Fruit fly (Drosophila melanogaster) whole organism, adult: ENCODE measurements around the gene Arp8.

Experiments
- CG11617 ChIP-seq: fragments of 200-800 bp; sonication (Bioruptor generic); optimal IDR thresholded peaks from 2 replicates; lab custom pipeline; 2017; ENCODE audit warnings: mild to moderate bottlenecking, missing biosample characterization, missing genetic modification reagents, missing genetic modification characterization
- CG12768 ChIP-seq: fragments of 200-800 bp; sonication (Bioruptor generic); optimal IDR thresholded peaks from 2 replicates; lab custom pipeline; 2017; ENCODE audit warnings: missing biosample characterization, missing genetic modification characterization, mild to moderate bottlenecking, moderate library complexity, missing genetic modification reagents
- CG14711 ChIP-seq: fragments of 200-800 bp; sonication (Bioruptor generic); optimal IDR thresholded peaks from 2 replicates; lab custom pipeline; 2018; ENCODE audit warnings: missing biosample characterization, mild to moderate bottlenecking, missing genetic modification characterization, moderate library complexity
- CG1620 ChIP-seq: fragments of 200-800 bp; sonication (Bioruptor generic); optimal IDR thresholded peaks from 2 replicates; lab custom pipeline; 2016; ENCODE audit warnings: missing biosample characterization, missing genetic modification characterization
- CG33017 ChIP-seq: fragments of 200-800 bp; sonication (Bioruptor generic); optimal IDR thresholded peaks from 2 replicates; lab custom pipeline; 2018; ENCODE audit warnings: missing biosample characterization, mild to moderate bottlenecking, missing genetic modification characterization, moderate library complexity
- CG5204 ChIP-seq: fragments of 200-800 bp; sonication (Bioruptor generic); optimal IDR thresholded peaks from 2 replicates; lab custom pipeline; 2016; ENCODE audit warnings: missing biosample characterization, missing genetic modification characterization
- CG7045 ChIP-seq: fragments of 200-800 bp; sonication (Bioruptor generic); optimal IDR thresholded peaks from 2 replicates; lab custom pipeline; 2017; ENCODE audit warnings: missing biosample characterization, mild to moderate bottlenecking, missing genetic modification characterization
- CG7101 ChIP-seq: fragments of 200-800 bp; sonication (Bioruptor generic); optimal IDR thresholded peaks from 2 replicates; lab custom pipeline; 2018; ENCODE audit warnings: missing biosample characterization, mild to moderate bottlenecking, missing genetic modification characterization, moderate library complexity
- Clk ChIP-seq: fragments of 200-800 bp; sonication (Bioruptor generic); optimal IDR thresholded peaks from 2 replicates; lab custom pipeline; 2017; ENCODE audit warnings: missing biosample characterization, missing genetic modification characterization
- Crg-1 ChIP-seq: fragments of 200-800 bp; sonication (Bioruptor generic); optimal IDR thresholded peaks from 2 replicates; lab custom pipeline; 2016; ENCODE audit warnings: missing biosample characterization, missing genetic modification characterization
- Hr96 ChIP-seq: fragments of 200-800 bp; sonication (Bioruptor generic); optimal IDR thresholded peaks from 2 replicates; lab custom pipeline; 2016; ENCODE audit warnings: missing biosample characterization, missing genetic modification characterization
- Mnt ChIP-seq: fragments of 200-800 bp; sonication (Bioruptor generic); optimal IDR thresholded peaks from 2 replicates; lab custom pipeline; 2016; ENCODE audit warnings: missing biosample characterization, mild to moderate bottlenecking, missing genetic modification characterization
- bab1 ChIP-seq: fragments of 200-800 bp; sonication (Bioruptor generic); optimal IDR thresholded peaks from 3 replicates; lab custom pipeline; 2019; ENCODE audit warnings: missing biosample characterization, mild to moderate bottlenecking, missing genetic modification characterization, moderate library complexity
- cic ChIP-seq: fragments of 200-800 bp; sonication (Bioruptor generic); optimal IDR thresholded peaks from 2 replicates; lab custom pipeline; 2017; ENCODE audit warnings: missing biosample characterization, mild to moderate bottlenecking, missing genetic modification characterization, moderate library complexity
- cnc ChIP-seq, 2 experiments: fragments of >200 bp; optimal IDR thresholded peaks; 2 replicates each; lab custom pipeline; 2017
- kay ChIP-seq: fragments of 200-800 bp; sonication (Bioruptor generic); peaks from one replicate; lab custom pipeline; 2016; ENCODE audit warnings: missing biosample characterization, missing genetic modification characterization, borderline replicate concordance
- ovo ChIP-seq: fragments of 200-800 bp; sonication (Bioruptor generic); optimal IDR thresholded peaks from 2 replicates; lab custom pipeline; 2016; ENCODE audit warnings: missing biosample characterization, missing genetic modification characterization
- pad ChIP-seq: fragments of 200-800 bp; sonication (Bioruptor generic); optimal IDR thresholded peaks from 3 replicates; lab custom pipeline; 2017; ENCODE audit warnings: missing biosample characterization, missing genetic modification characterization, mild to moderate bottlenecking, moderate library complexity, missing genetic modification reagents
- tj ChIP-seq: fragments of 200-800 bp; sonication (Bioruptor generic); optimal IDR thresholded peaks from 3 replicates; lab custom pipeline; 2017; ENCODE audit warnings: missing biosample characterization, mild to moderate bottlenecking, missing genetic modification characterization, moderate library complexity
- toe ChIP-seq: fragments of 200-800 bp; sonication (Bioruptor generic); optimal IDR thresholded peaks from 2 replicates; lab custom pipeline; 2016; ENCODE audit warnings: missing biosample characterization, missing genetic modification characterization

The Arp8 gene

dm6 chrX:17865103-17865502 lies 4.5 kb upstream of the Arp8 start:
- TF ChIP-seq pad (GFP tag; lab: Kevin White, UChicago): no peak
- no peak for TF ChIP-seq cnc (optimal IDR thresholded peaks at IDR 0.05; lab: Kevin White, UChicago)
- no peak for TF ChIP-seq toe (GFP tag; lab: Kevin White, UChicago)
- TF ChIP-seq CG5204 (GFP tag; lab: Kevin White, UChicago): no peak
- TF ChIP-seq kay: no peak
- no peak for TF ChIP-seq CG33017 (tag; lab: Kevin White, UChicago)
- no peak for TF ChIP-seq Mnt (GFP tag; lab: Kevin White, UChicago)
- TF ChIP-seq tj (GFP tag; lab: Kevin White, UChicago): no peak
- TF ChIP-seq bab1: no peak
- no peak for TF ChIP-seq CG7101 (tag; lab: Kevin White, UChicago)
- no peak for TF ChIP-seq CG7045 (GFP tag; lab: Kevin White, UChicago)
- no peak for TF ChIP-seq cic (GFP tag; lab: Kevin White, UChicago)
- TF ChIP-seq Crg-1: no peak
- TF ChIP-seq CG14711 (tag; lab: Kevin White, UChicago): no peak
- TF ChIP-seq CG12768 (GFP tag; lab: Kevin White, UChicago): no peak
- no peak for TF ChIP-seq ovo (GFP tag; lab: Kevin White, UChicago)
- TF ChIP-seq CG1620 (GFP tag; lab: Kevin White, UChicago): no peak

dm6 chrX:17857809-17858208 lies 2.8 kb downstream of the Arp8 start:
- TF ChIP-seq CG14711 (tag; lab: Kevin White, UChicago) (no peak), CG33017 (tag; lab: Kevin White, UChicago) (no peak), pad (GFP tag; lab: Kevin White, UChicago) (no peak), CG5204 (GFP tag; lab: Kevin White, UChicago) (no peak), CG12768 (GFP tag; lab: Kevin White, UChicago) (no peak), CG11617 (no peak), Hr96 (no peak), toe (GFP tag; lab: Kevin White, UChicago) (no peak), bab1 (no peak), tj (GFP tag; lab: Kevin White, UChicago) (no peak)

- peak; percentile 25 for TF ChIP-seq bab1
- TF ChIP-seq CG11617: peak; percentile 60
- no peak for TF ChIP-seq kay
- TF ChIP-seq Clk (GFP tag; lab: Kevin White, UChicago): no peak
- TF ChIP-seq CG12768 (GFP tag; lab: Kevin White, UChicago): no peak
- peak; percentile 64 for TF ChIP-seq toe (GFP tag; lab: Kevin White, UChicago)
- peak; percentile 59 for TF ChIP-seq Mnt (GFP tag; lab: Kevin White, UChicago)
- TF ChIP-seq cic (GFP tag; lab: Kevin White, UChicago): peak; percentile 45
- TF ChIP-seq CG7045 (GFP tag; lab: Kevin White, UChicago): no peak
- no peak for TF ChIP-seq Crg-1
- no peak for TF ChIP-seq cnc (optimal IDR thresholded peaks at IDR 0.05; lab: Kevin White, UChicago)
- TF ChIP-seq tj (GFP tag; lab: Kevin White, UChicago): peak; percentile 49
- TF ChIP-seq CG1620 (GFP tag; lab: Kevin White, UChicago): peak; percentile 54
- no peak for TF ChIP-seq CG33017 (tag; lab: Kevin White, UChicago)
- TF ChIP-seq Hr96: no peak
- TF ChIP-seq ovo (GFP tag; lab: Kevin White, UChicago): peak; percentile 34
- no peak for TF ChIP-seq CG5204 (GFP tag; lab: Kevin White, UChicago)
- peak; percentile 89 for TF ChIP-seq CG14711 (tag; lab: Kevin White, UChicago)
- peak; percentile 35 for TF ChIP-seq CG7101 (tag; lab: Kevin White, UChicago)
- peak; percentile 51 for TF ChIP-seq pad (GFP tag; lab: Kevin White, UChicago)
Observed at dm6 chrX:17856458-17857277, 3.9 kb downstream of the Arp8 start, which contains the start of gene Srx. TSS of gene Srx (plus strand) at chrX:17856974.

- TF ChIP-seq tj (GFP tag; lab: Kevin White, UChicago) (no peak), Mnt (GFP tag; lab: Kevin White, UChicago) (no peak), CG1620 (GFP tag; lab: Kevin White, UChicago) (no peak), kay (no peak), bab1 (no peak), toe (GFP tag; lab: Kevin White, UChicago) (no peak), CG12768 (GFP tag; lab: Kevin White, UChicago) (no peak), CG5204 (GFP tag; lab: Kevin White, UChicago) (no peak), Clk (GFP tag; lab: Kevin White, UChicago) (no peak), Crg-1 (no peak), Hr96 (no peak), cnc (optimal IDR thresholded peaks at IDR 0.05; lab: Kevin White, UChicago) (no peak), cic (GFP tag; lab: Kevin White, UChicago) (no peak)
Observed at dm6 chrX:17856029-17856428, 4.6 kb downstream of the Arp8 start, which contains the start of gene Mco4. TSS of gene Mco4 (minus strand) at chrX:17856129.

- TF ChIP-seq bab1: peak; percentile 6
- no peak for TF ChIP-seq cnc (optimal IDR thresholded peaks at IDR 0.05; lab: Kevin White, UChicago)
Observed at dm6 chrX:17852457-17852856, 8.1 kb downstream of the Arp8 start, which contains the start of gene CG32554. TSS of gene CG32554 (minus strand) at chrX:17852685.

- TF ChIP-seq Crg-1 (peak; percentile 69), cic (GFP tag; lab: Kevin White, UChicago) (peak; percentile 40), CG7045 (GFP tag; lab: Kevin White, UChicago) (no peak), CG1620 (GFP tag; lab: Kevin White, UChicago) (peak; percentile 34), CG7101 (tag; lab: Kevin White, UChicago) (peak; percentile 43), CG12768 (GFP tag; lab: Kevin White, UChicago) (no peak), cnc (optimal IDR thresholded peaks at IDR 0.05; lab: Kevin White, UChicago) (peak in 1 of 2 experiments; percentile 16), toe (GFP tag; lab: Kevin White, UChicago) (no peak), Hr96 (no peak), pad (GFP tag; lab: Kevin White, UChicago) (peak; percentile 51), Mnt (GFP tag; lab: Kevin White, UChicago) (peak; percentile 81), CG11617 (peak; percentile 65), CG33017 (tag; lab: Kevin White, UChicago) (no peak), Clk (GFP tag; lab: Kevin White, UChicago) (no peak), CG5204 (GFP tag; lab: Kevin White, UChicago) (no peak), bab1 (peak; percentile 69), kay (no peak), CG14711 (tag; lab: Kevin White, UChicago) (peak; percentile 8), tj (GFP tag; lab: Kevin White, UChicago) (peak; percentile 61), ovo (GFP tag; lab: Kevin White, UChicago) (peak; percentile 72)
Observed at dm6 chrX:17850179-17850578, 10.4 kb downstream of the Arp8 start, which contains the start of the genes CG15814 and Spt7. TSS of gene CG15814 (minus strand) at chrX:17850342. TSS of gene Spt7 (plus strand) at chrX:17850460.
